Fruit fly (Drosophila melanogaster) whole organism, embryonic: ENCODE results near the gene Ada1-1.
A peak's percentile ranks its signal among the peaks of the same experiment; 100 is the strongest.

ENCODE experiments used
- Atf3 ChIP-seq: fragments of 200-800 bp; sonication (Bioruptor generic); optimal IDR thresholded peaks from 3 replicates; lab custom pipeline; 2016; ENCODE audit warnings: missing biosample characterization, missing genetic modification characterization
- CG10321 ChIP-seq: fragments of 200-800 bp; sonication (Bioruptor generic); IDR thresholded peaks from 2 replicates; pipeline ENCODE4 v1.3.6; 2022; ENCODE audit warnings: missing biosample characterization, missing genetic modification characterization
- CG12236 ChIP-seq: fragments of 200-800 bp; sonication (Bioruptor generic); optimal IDR thresholded peaks from 2 replicates; lab custom pipeline; 2016; ENCODE audit warnings: missing biosample characterization, missing genetic modification characterization
- CG12744 ChIP-seq: fragments of 200-800 bp; sonication (Bioruptor generic); optimal IDR thresholded peaks from 2 replicates; lab custom pipeline; 2016; ENCODE audit warnings: missing biosample characterization, missing genetic modification characterization
- CG14050 ChIP-seq: fragments of 200-800 bp; sonication (Bioruptor generic); IDR thresholded peaks from 3 replicates; pipeline ENCODE4 v1.3.6; 2022; ENCODE audit warnings: missing biosample characterization, missing genetic modification characterization
- CG14667 ChIP-seq: fragments of 200-800 bp; sonication (Bioruptor generic); IDR thresholded peaks from 2 replicates; pipeline ENCODE4 v1.3.6; 2022; ENCODE audit warnings: missing biosample characterization, missing genetic modification characterization
- CG15269 ChIP-seq: fragments of 200-800 bp; sonication (Bioruptor generic); optimal IDR thresholded peaks from 2 replicates; lab custom pipeline; 2018; ENCODE audit warnings: missing biosample characterization, mild to moderate bottlenecking, missing genetic modification characterization, moderate library complexity
- CG17328 ChIP-seq: fragments of 200-800 bp; sonication (Bioruptor generic); IDR thresholded peaks from 2 replicates; pipeline ENCODE4 v1.3.6; 2022; ENCODE audit warnings: missing biosample characterization, missing genetic modification characterization
- CG17568 ChIP-seq: fragments of 200-800 bp; sonication (Bioruptor generic); optimal IDR thresholded peaks from 2 replicates; lab custom pipeline; 2018; ENCODE audit warnings: missing biosample characterization, mild to moderate bottlenecking, missing genetic modification characterization, moderate library complexity
- CG2875 ChIP-seq: fragments of 200-800 bp; sonication (Bioruptor generic); optimal IDR thresholded peaks from 2 replicates; lab custom pipeline; 2017; ENCODE audit warnings: missing biosample characterization, mild to moderate bottlenecking, missing genetic modification characterization, missing genetic modification reagents
- CG32772 ChIP-seq: fragments of 200-800 bp; sonication (Bioruptor generic); IDR thresholded peaks from 2 replicates; pipeline ENCODE4 v1.3.6; 2022; ENCODE audit warnings: missing biosample characterization, missing genetic modification characterization
- CG33213 ChIP-seq: fragments of 200-800 bp; sonication (Bioruptor generic); optimal IDR thresholded peaks from 3 replicates; lab custom pipeline; 2016; ENCODE audit warnings: missing biosample characterization, missing genetic modification characterization
- CG4424 ChIP-seq: fragments of 200-800 bp; sonication (Bioruptor generic); optimal IDR thresholded peaks from 3 replicates; lab custom pipeline; 2016; ENCODE audit warnings: missing biosample characterization, missing genetic modification characterization
- CG6654 ChIP-seq: fragments of 200-800 bp; sonication (Bioruptor generic); optimal IDR thresholded peaks from 2 replicates; lab custom pipeline; 2017; ENCODE audit warnings: missing biosample characterization, mild to moderate bottlenecking, missing genetic modification characterization
- CG7556 ChIP-seq: fragments of 200-800 bp; sonication (Bioruptor generic); optimal IDR thresholded peaks from 2 replicates; lab custom pipeline; 2017; ENCODE audit warnings: missing biosample characterization, mild to moderate bottlenecking, missing genetic modification characterization
- CG7839 ChIP-seq: fragments of 200-800 bp; sonication (Bioruptor generic); optimal IDR thresholded peaks from 3 replicates; lab custom pipeline; 2018; ENCODE audit warnings: missing biosample characterization, mild to moderate bottlenecking, missing genetic modification characterization, moderate library complexity
- CG8290 ChIP-seq, 3 experiments: fragments of 200-800 bp; sonication (Bioruptor generic); optimal IDR thresholded peaks; 2 replicates each; lab custom pipeline; 2016 to 2019; ENCODE audit warnings: missing biosample characterization in 3 of 3, missing genetic modification characterization in 3 of 3, mild to moderate bottlenecking in 2 of 3, moderate library complexity in 1 of 3
- CG8765 ChIP-seq: fragments of 200-800 bp; sonication (Bioruptor generic); IDR thresholded peaks from 2 replicates; pipeline ENCODE4 v1.3.6; 2022; ENCODE audit warnings: missing biosample characterization, missing genetic modification characterization
- CG9797 ChIP-seq: fragments of 200-800 bp; sonication (Bioruptor generic); optimal IDR thresholded peaks from 3 replicates; lab custom pipeline; 2018; ENCODE audit warnings: missing biosample characterization, mild to moderate bottlenecking, missing genetic modification characterization
- CrebB ChIP-seq: fragments of 200-800 bp; sonication (Bioruptor generic); optimal IDR thresholded peaks from 3 replicates; lab custom pipeline; 2018; ENCODE audit warnings: missing biosample characterization, mild to moderate bottlenecking, missing genetic modification characterization
- Hr3 ChIP-seq: fragments of 200-800 bp; sonication (Bioruptor generic); optimal IDR thresholded peaks from 3 replicates; lab custom pipeline; 2016; ENCODE audit warnings: missing biosample characterization, missing genetic modification characterization
- Lhr ChIP-seq: fragments of 200-800 bp; sonication (Bioruptor generic); optimal IDR thresholded peaks from 3 replicates; lab custom pipeline; 2017; ENCODE audit warnings: mild to moderate bottlenecking, missing biosample characterization, missing genetic modification reagents, missing genetic modification characterization
- Lim3 ChIP-seq: fragments of 200-800 bp; sonication (Bioruptor generic); IDR thresholded peaks from 2 replicates; pipeline ENCODE4 v1.3.6; 2022; ENCODE audit warnings: missing biosample characterization, missing genetic modification characterization
- Meics ChIP-seq: fragments of 200-800 bp; sonication (Bioruptor generic); optimal IDR thresholded peaks from 2 replicates; lab custom pipeline; 2017; ENCODE audit warnings: missing biosample characterization, mild to moderate bottlenecking, missing genetic modification characterization
- NK7.1 ChIP-seq: fragments of 200-800 bp; sonication (Bioruptor generic); optimal IDR thresholded peaks from 3 replicates; lab custom pipeline; 2016; ENCODE audit warnings: missing biosample characterization, missing genetic modification characterization
- Poxn ChIP-seq: fragments of 200-800 bp; sonication (Bioruptor generic); IDR thresholded peaks from 2 replicates; pipeline ENCODE4 v1.3.6; 2022; ENCODE audit warnings: missing biosample characterization, missing genetic modification characterization
- Ravus ChIP-seq: fragments of 200-800 bp; sonication (Bioruptor generic); IDR thresholded peaks from 2 replicates; pipeline ENCODE4 v1.3.6; 2022; ENCODE audit warnings: missing biosample characterization, missing genetic modification characterization
- Scr ChIP-seq: fragments of 200-800 bp; sonication (Bioruptor generic); IDR thresholded peaks from 2 replicates; pipeline ENCODE4 v1.3.6; 2022; ENCODE audit warnings: missing biosample characterization, missing genetic modification characterization; ENCODE audit not compliant: partially characterized antibody
- Spps ChIP-seq: fragments of 200-800 bp; sonication (Bioruptor generic); optimal IDR thresholded peaks from 2 replicates; lab custom pipeline; 2018; ENCODE audit warnings: missing biosample characterization, mild to moderate bottlenecking, missing genetic modification characterization
- Tbp ChIP-seq: fragments of >200 bp; optimal IDR thresholded peaks from 2 replicates; lab custom pipeline; 2018; ENCODE audit warnings: missing biosample characterization, missing genetic modification characterization
- chm ChIP-seq: fragments of 200-800 bp; sonication (Bioruptor generic); IDR thresholded peaks from 2 replicates; pipeline ENCODE4 v1.3.6; 2022; ENCODE audit warnings: missing biosample characterization, missing genetic modification characterization
- corto ChIP-seq: fragments of 200-800 bp; sonication (Bioruptor generic); optimal IDR thresholded peaks from 2 replicates; lab custom pipeline; 2016; ENCODE audit warnings: missing biosample characterization, mild to moderate bottlenecking, missing genetic modification characterization, moderate library complexity
- crol ChIP-seq: fragments of 200-800 bp; sonication (Bioruptor generic); IDR thresholded peaks from 2 replicates; pipeline ENCODE4 v1.3.6; 2022; ENCODE audit warnings: missing biosample characterization, missing genetic modification characterization
- eve ChIP-seq, 2 experiments: fragments of >200 bp; optimal IDR thresholded peaks; 2 replicates each; lab custom pipeline; 2017; ENCODE audit warnings: missing biosample characterization in 2 of 2, missing genetic modification characterization in 2 of 2
- exex ChIP-seq: fragments of 200-800 bp; sonication (Bioruptor generic); optimal IDR thresholded peaks from 4 replicates; lab custom pipeline; 2018; ENCODE audit warnings: missing biosample characterization, mild to moderate bottlenecking, missing genetic modification characterization, moderate library complexity
- eyg ChIP-seq: fragments of 200-800 bp; sonication (Bioruptor generic); optimal IDR thresholded peaks from 3 replicates; lab custom pipeline; 2016; ENCODE audit warnings: missing biosample characterization, missing genetic modification characterization
- grn ChIP-seq: fragments of 200-800 bp; sonication (Bioruptor generic); optimal IDR thresholded peaks from 3 replicates; lab custom pipeline; 2017; ENCODE audit warnings: missing biosample characterization, missing genetic modification characterization
- jigr1 ChIP-seq: fragments of 200-800 bp; sonication (Bioruptor generic); IDR thresholded peaks from 3 replicates; pipeline ENCODE4 v1.3.6; 2022; ENCODE audit warnings: missing biosample characterization, missing genetic modification characterization
- ken ChIP-seq: fragments of 200-800 bp; sonication (Bioruptor generic); IDR thresholded peaks from 3 replicates; pipeline ENCODE4 v1.3.6; 2022; ENCODE audit warnings: missing biosample characterization, missing genetic modification characterization
- lov ChIP-seq, 2 experiments: fragments of 200-800 bp in 1 of 2; fragments of >200 bp in 1 of 2; sonication (Bioruptor generic) in 1 of 2; IDR thresholded peaks in 1 of 2; optimal IDR thresholded peaks in 1 of 2; 2 replicates in 1 of 2; 3 replicates in 1 of 2; pipeline versions ENCODE4 v1.3.6 to Lab custom; 2017 to 2022; ENCODE audit warnings: missing biosample characterization in 1 of 2, missing genetic modification characterization in 1 of 2
- pho ChIP-seq: fragments of 200-800 bp; sonication (Bioruptor generic); optimal IDR thresholded peaks from 2 replicates; lab custom pipeline; 2016; ENCODE audit warnings: missing biosample characterization, missing genetic modification characterization
- psq ChIP-seq: fragments of 200-800 bp; sonication (Bioruptor generic); optimal IDR thresholded peaks from 2 replicates; lab custom pipeline; 2017; ENCODE audit warnings: missing biosample characterization, missing genetic modification characterization
- sc ChIP-seq, 3 experiments: fragments of >200 bp in 2 of 3; fragments of 200-800 bp in 1 of 3; sonication (Bioruptor generic) in 1 of 3; optimal IDR thresholded peaks; 2 replicates in 2 of 3; 3 replicates in 1 of 3; lab custom pipeline; 2017; ENCODE audit warnings: mild to moderate bottlenecking in 1 of 3, missing biosample characterization in 1 of 3, missing genetic modification characterization in 1 of 3, missing genetic modification reagents in 1 of 3
- scrt ChIP-seq: fragments of 200-800 bp; sonication (Bioruptor generic); optimal IDR thresholded peaks from 2 replicates; lab custom pipeline; 2018; ENCODE audit warnings: missing biosample characterization, mild to moderate bottlenecking, missing genetic modification characterization, moderate library complexity
- so ChIP-seq: fragments of 200-800 bp; sonication (Bioruptor generic); IDR thresholded peaks from 3 replicates; pipeline ENCODE4 v1.3.6; 2022; ENCODE audit warnings: missing biosample characterization, missing genetic modification characterization
- stwl ChIP-seq: fragments of 200-800 bp; sonication (Bioruptor generic); optimal IDR thresholded peaks from 3 replicates; lab custom pipeline; 2018; ENCODE audit warnings: missing biosample characterization, mild to moderate bottlenecking, missing genetic modification characterization, moderate library complexity
- tll ChIP-seq, 2 experiments: fragments of 200-800 bp in 1 of 2; fragments of >200 bp in 1 of 2; sonication (Bioruptor generic) in 1 of 2; optimal IDR thresholded peaks; 2 replicates each; lab custom pipeline; 2017 to 2019; ENCODE audit warnings: missing biosample characterization in 2 of 2, missing genetic modification characterization in 2 of 2, mild to moderate bottlenecking in 1 of 2, moderate library complexity in 1 of 2
- zen2 ChIP-seq: fragments of 200-800 bp; sonication (Bioruptor generic); IDR thresholded peaks from 3 replicates; pipeline ENCODE4 v1.3.6; 2022; ENCODE audit warnings: missing biosample characterization, missing genetic modification characterization; ENCODE audit not compliant: partially characterized antibody

Ada1-1 gene

DNA sequence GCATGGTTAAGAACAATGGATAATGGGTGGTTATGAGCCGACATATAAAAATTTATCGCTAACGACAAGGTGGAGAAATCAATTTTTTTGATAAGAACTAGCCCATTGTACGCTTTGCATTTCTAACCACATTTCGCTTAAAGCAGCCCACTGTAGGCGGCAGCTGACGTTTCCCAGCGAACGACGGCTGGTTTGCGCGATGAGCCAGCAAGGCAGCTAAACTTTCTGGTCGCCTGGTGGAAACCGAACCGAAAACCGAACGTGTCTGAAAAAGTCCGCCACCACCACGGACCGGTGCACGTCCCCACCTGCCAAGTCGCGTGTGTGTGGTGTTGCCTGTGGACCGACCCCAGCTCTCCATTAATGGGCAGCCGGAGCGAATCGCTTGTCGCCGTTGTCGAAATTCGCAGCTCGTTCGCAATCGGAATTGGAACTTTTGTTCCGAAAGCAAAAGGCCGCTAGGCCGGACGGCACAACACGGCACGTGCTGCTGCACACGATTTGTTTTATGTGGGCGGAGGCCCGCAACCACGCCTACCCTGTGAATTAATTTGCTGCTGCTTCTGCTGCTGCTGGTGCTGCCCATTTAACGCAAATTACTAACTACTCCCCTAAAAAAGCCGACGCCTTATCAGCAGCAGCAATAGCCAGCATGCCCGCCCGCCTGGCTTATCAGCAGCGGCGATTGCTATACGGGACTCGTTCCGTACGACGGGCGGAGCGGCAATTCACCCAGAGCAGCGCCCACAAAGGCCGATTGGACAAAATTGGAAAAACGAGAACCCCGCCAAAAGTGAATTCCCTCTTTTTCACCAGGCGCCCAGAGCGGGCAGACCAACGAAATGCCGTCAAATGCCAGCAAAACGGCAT, 6.5 kb downstream of the Ada1-1 start (continued):
- TF ChIP-seq CG6654 (GFP tag; lab: Kevin White, UChicago), result no peak
- TF ChIP-seq Hr3 (GFP tag; lab: Kevin White, UChicago), result peak; percentile 23
- peak; percentile 3 for TF ChIP-seq CG7556
- TF ChIP-seq eyg (GFP tag; lab: Kevin White, UChicago), result no peak
- peak; percentile 89 for TF ChIP-seq grn (GFP tag; lab: Kevin White, UChicago)
- TF ChIP-seq Atf3, result no peak
- TF ChIP-seq psq, result no peak
- TF ChIP-seq CG15269 (tag; lab: Kevin White, UChicago), result peak; percentile 66
- TF ChIP-seq Lhr (GFP tag; lab: Kevin White, UChicago), result peak; percentile 95
- no peak for TF ChIP-seq ken (GFP tag; lab: Robert Waterston, UW)
- no peak for TF ChIP-seq CG2875
- no peak for TF ChIP-seq lov (optimal IDR thresholded peaks at IDR 0.05; lab: Kevin White, UChicago)
- no peak for TF ChIP-seq lov (GFP tag; IDR thresholded peaks at IDR 0.05; lab: Robert Waterston, UW)
- no peak for TF ChIP-seq Lim3 (GFP tag; lab: Robert Waterston, UW)
- no peak for TF ChIP-seq Ravus (GFP tag; lab: Robert Waterston, UW)
- TF ChIP-seq CG14667 (GFP tag; lab: Robert Waterston, UW), result no peak
- TF ChIP-seq Scr (GFP tag; lab: Robert Waterston, UW), result no peak
- TF ChIP-seq Spps (tag; lab: Kevin White, UChicago), result no peak
- no peak for TF ChIP-seq Tbp (GFP tag; lab: Kevin White, UChicago)
- no peak for TF ChIP-seq jigr1
- no peak for TF ChIP-seq CG10321 (GFP tag; lab: Robert Waterston, UW)
- TF ChIP-seq corto (GFP tag; lab: Kevin White, UChicago), result no peak
- no peak for TF ChIP-seq CG12744 (GFP tag; lab: Kevin White, UChicago)
- no peak for TF ChIP-seq CrebB (tag; lab: Kevin White, UChicago)
- no peak for TF ChIP-seq CG32772 (GFP tag; lab: Robert Waterston, UW)
- no peak for TF ChIP-seq CG14050
- no peak for TF ChIP-seq crol
- TF ChIP-seq Poxn (GFP tag; lab: Robert Waterston, UW), result no peak
- peak in 1 of 2 experiments; percentile 54 for TF ChIP-seq tll (GFP tag; optimal IDR thresholded peaks at IDR 0.05; lab: Kevin White, UChicago)
- no peak for TF ChIP-seq CG8765
- peak; percentile 31 for TF ChIP-seq Meics
- TF ChIP-seq stwl, result no peak
- peak; percentile 93 for TF ChIP-seq exex (tag; lab: Kevin White, UChicago)
- peak; percentile 50 for TF ChIP-seq CG7839
- TF ChIP-seq CG8290 (GFP tag; optimal IDR thresholded peaks at IDR 0.05; lab: Kevin White, UChicago), result no peak
- peak in 1 of 2 experiments; percentile 81 for TF ChIP-seq CG8290 (tag; optimal IDR thresholded peaks at IDR 0.05; lab: Kevin White, UChicago)
- TF ChIP-seq NK7.1 (GFP tag; lab: Kevin White, UChicago), result no peak
- peak; percentile 60 for TF ChIP-seq CG17568 (GFP tag; lab: Kevin White, UChicago)
- no peak for TF ChIP-seq scrt (GFP tag; lab: Kevin White, UChicago)
- TF ChIP-seq zen2 (GFP tag; lab: Robert Waterston, UW), result no peak
- no peak for TF ChIP-seq CG12236 (GFP tag; lab: Kevin White, UChicago)
- peak; percentile 41 for TF ChIP-seq pho (GFP tag; lab: Kevin White, UChicago)
- TF ChIP-seq eve (GFP tag; optimal IDR thresholded peaks at IDR 0.05; lab: Kevin White, UChicago), result no peak
- TF ChIP-seq sc (optimal IDR thresholded peaks at IDR 0.05; lab: Kevin White, UChicago), result no peak
- no peak for TF ChIP-seq sc (GFP tag; optimal IDR thresholded peaks at IDR 0.05; lab: Kevin White, UChicago)
- TF ChIP-seq CG33213 (GFP tag; lab: Kevin White, UChicago), result peak; percentile 10
- no peak for TF ChIP-seq chm (GFP tag; lab: Robert Waterston, UW)
- no peak for TF ChIP-seq CG4424 (GFP tag; lab: Kevin White, UChicago)
- no peak for TF ChIP-seq so (GFP tag; lab: Robert Waterston, UW)
- TF ChIP-seq CG9797 (GFP tag; lab: Kevin White, UChicago), result no peak
- no peak for TF ChIP-seq CG17328
